Worm (Caenorhabditis elegans) whole organism, L3 larva: ENCODE data around the gene glb-22.

Experiments
- R02D3.7 ChIP-seq: fragments of 150-350 bp; optimal IDR thresholded peaks from 2 replicates; lab custom pipeline; 2014; ENCODE audit warnings: missing biosample characterization, missing genetic modification characterization
- aly-2 ChIP-seq: fragments of 150-350 bp; optimal IDR thresholded peaks from 2 replicates; lab custom pipeline; 2014; ENCODE audit warnings: missing biosample characterization, missing genetic modification characterization
- ama-1 ChIP-seq: fragments of 150-350 bp; optimal IDR thresholded peaks from 2 replicates; lab custom pipeline; 2018
- ceh-28 ChIP-seq: fragments of 150-350 bp; optimal IDR thresholded peaks from 2 replicates; lab custom pipeline; 2014; ENCODE audit warnings: missing biosample characterization, missing genetic modification reagents, missing genetic modification characterization
- ceh-82 ChIP-seq: fragments of 150-350 bp; optimal IDR thresholded peaks from 2 replicates; lab custom pipeline; 2014; ENCODE audit warnings: missing biosample characterization, missing genetic modification characterization
- egl-27 ChIP-seq: sonication (generic microtip); optimal IDR thresholded peaks from 4 replicates; lab custom pipeline; 2017; ENCODE audit warnings: missing biosample characterization, missing genetic modification reagents, missing genetic modification characterization
- egl-5 ChIP-seq: fragments of 150-350 bp; optimal IDR thresholded peaks from 2 replicates; lab custom pipeline; 2017; ENCODE audit warnings: missing biosample characterization, missing genetic modification reagents, missing genetic modification characterization, inconsistent platforms
- elt-1 ChIP-seq: fragments of 150-350 bp; optimal IDR thresholded peaks from 2 replicates; lab custom pipeline; 2014; ENCODE audit warnings: missing biosample characterization, missing genetic modification characterization
- elt-2 ChIP-seq: sonication (generic microtip); optimal IDR thresholded peaks from 2 replicates; lab custom pipeline; 2016; ENCODE audit warnings: missing genetic modification reagents, mild to moderate bottlenecking, missing genetic modification characterization, missing compliant biosample characterization
- eor-1 ChIP-seq, 2 experiments: fragments of 150-350 bp; optimal IDR thresholded peaks; 2 replicates each; lab custom pipeline; 2014 to 2018; ENCODE audit warnings: missing biosample characterization in 2 of 2, missing genetic modification characterization in 2 of 2
- fkh-10 ChIP-seq: sonication (generic microtip); optimal IDR thresholded peaks from 2 replicates; lab custom pipeline; 2017; ENCODE audit warnings: missing biosample characterization, missing genetic modification reagents, missing genetic modification characterization
- fkh-2 ChIP-seq: fragments of 150-350 bp; optimal IDR thresholded peaks from 2 replicates; lab custom pipeline; 2014; ENCODE audit warnings: missing biosample characterization, missing genetic modification reagents, missing genetic modification characterization
- hmg-11 ChIP-seq: sonication (generic microtip); optimal IDR thresholded peaks from 2 replicates; lab custom pipeline; 2016; ENCODE audit warnings: missing genetic modification characterization, missing compliant biosample characterization
- jun-1 ChIP-seq: fragments of 150-350 bp; optimal IDR thresholded peaks from 2 replicates; lab custom pipeline; 2014; ENCODE audit warnings: missing biosample characterization, missing genetic modification reagents, missing genetic modification characterization
- lin-15B ChIP-seq: fragments of 150-350 bp; optimal IDR thresholded peaks from 2 replicates; lab custom pipeline; 2014; ENCODE audit warnings: missing biosample characterization, missing genetic modification characterization
- lin-39 ChIP-seq: fragments of 150-350 bp; optimal IDR thresholded peaks from 2 replicates; lab custom pipeline; 2018; ENCODE audit warnings: missing biosample characterization, missing genetic modification reagents, missing genetic modification characterization
- lsy-12 ChIP-seq: sonication (generic microtip); optimal IDR thresholded peaks from 2 replicates; lab custom pipeline; 2016; ENCODE audit warnings: mild to moderate bottlenecking, missing genetic modification characterization, missing compliant biosample characterization
- nfya-1 ChIP-seq: sonication (generic microtip); optimal IDR thresholded peaks from 2 replicates; lab custom pipeline; 2017; ENCODE audit warnings: missing genetic modification characterization, mild to moderate bottlenecking, missing compliant biosample characterization, antibody characterized with exemption, moderate library complexity; ENCODE audit not compliant: insufficient read depth
- nhr-12 ChIP-seq: fragments of 150-350 bp; optimal IDR thresholded peaks from 2 replicates; lab custom pipeline; 2014; ENCODE audit warnings: missing biosample characterization, missing genetic modification characterization
- nhr-23 ChIP-seq: fragments of 150-350 bp; optimal IDR thresholded peaks from 2 replicates; lab custom pipeline; 2014; ENCODE audit warnings: missing biosample characterization, missing genetic modification reagents, missing genetic modification characterization
- nhr-237 ChIP-seq: fragments of 150-350 bp; optimal IDR thresholded peaks from 2 replicates; lab custom pipeline; 2014; ENCODE audit warnings: missing biosample characterization, missing genetic modification characterization
- nhr-25 ChIP-seq: sonication (generic microtip); optimal IDR thresholded peaks from 2 replicates; lab custom pipeline; 2017; ENCODE audit warnings: missing biosample characterization, missing genetic modification characterization
- nhr-28 ChIP-seq: fragments of 150-350 bp; optimal IDR thresholded peaks from 2 replicates; lab custom pipeline; 2014; ENCODE audit warnings: missing biosample characterization, missing genetic modification characterization
- nhr-43 ChIP-seq: sonication (generic microtip); optimal IDR thresholded peaks from 2 replicates; lab custom pipeline; 2016; ENCODE audit warnings: mild to moderate bottlenecking, missing genetic modification characterization, missing compliant biosample characterization; ENCODE audit not compliant: poor library complexity, severe bottlenecking
- nhr-76 ChIP-seq: fragments of 150-350 bp; sonication (generic microtip); optimal IDR thresholded peaks from 5 replicates; lab custom pipeline; 2014; ENCODE audit warnings: missing biosample characterization, missing genetic modification characterization
- nhr-77 ChIP-seq: fragments of 150-350 bp; optimal IDR thresholded peaks from 2 replicates; lab custom pipeline; 2014; ENCODE audit warnings: missing biosample characterization, missing genetic modification characterization
- pha-4 ChIP-seq: fragments of 150-350 bp; optimal IDR thresholded peaks from 2 replicates; lab custom pipeline; 2014; ENCODE audit warnings: missing biosample characterization, missing genetic modification reagents, missing genetic modification characterization
- sea-2 ChIP-seq: fragments of 150-350 bp; sonication (generic microtip); optimal IDR thresholded peaks from 4 replicates; lab custom pipeline; 2014; ENCODE audit warnings: missing biosample characterization, missing genetic modification reagents, missing genetic modification characterization
- skn-1 ChIP-seq: fragments of 150-350 bp; optimal IDR thresholded peaks from 2 replicates; lab custom pipeline; 2014; ENCODE audit warnings: missing biosample characterization, missing genetic modification characterization
- snpc-4 ChIP-seq: fragments of 150-350 bp; optimal IDR thresholded peaks from 2 replicates; lab custom pipeline; 2014; ENCODE audit warnings: missing biosample characterization, missing genetic modification characterization
- zag-1 ChIP-seq: fragments of 150-350 bp; optimal IDR thresholded peaks from 2 replicates; lab custom pipeline; 2014; ENCODE audit warnings: missing biosample characterization, missing genetic modification characterization
- ztf-11 ChIP-seq: fragments of 150-350 bp; optimal IDR thresholded peaks from 2 replicates; lab custom pipeline; 2014; ENCODE audit warnings: missing biosample characterization, missing genetic modification characterization

Gene glb-22

ce11 chrV:14642016-14642415 is 41.9 kb downstream of the glb-22 start:
- TF ChIP-seq egl-27, result no peak
- TF ChIP-seq jun-1 (tag; lab: Kevin White, UChicago), result no peak
- TF ChIP-seq nhr-77 (tag; lab: Kevin White, UChicago), result no peak
- no peak for TF ChIP-seq nhr-23
- TF ChIP-seq nhr-43 (tag; lab: Kevin White, UChicago), result no peak
- TF ChIP-seq ceh-28 (tag; lab: Kevin White, UChicago), result no peak
- no peak for TF ChIP-seq aly-2 (tag; lab: Kevin White, UChicago)

- TF ChIP-seq ama-1 (lab: Kevin White, UChicago), result no peak
- no peak for TF ChIP-seq egl-5 (tag; lab: Kevin White, UChicago)
- no peak for TF ChIP-seq nhr-77 (tag; lab: Kevin White, UChicago)
- peak; percentile 31 for TF ChIP-seq lin-15B (tag; lab: Kevin White, UChicago)
- no peak for TF ChIP-seq nhr-237 (tag; lab: Kevin White, UChicago)
- TF ChIP-seq lsy-12 (tag; lab: Kevin White, UChicago), result no peak
- TF ChIP-seq zag-1 (tag; lab: Kevin White, UChicago), result no peak
- TF ChIP-seq nhr-76, result no peak
- TF ChIP-seq nhr-25 (tag; lab: Kevin White, UChicago), result no peak
- no peak for TF ChIP-seq lin-39 (tag; lab: Kevin White, UChicago)
- no peak for TF ChIP-seq R02D3.7 (tag; lab: Kevin White, UChicago)
- peak; percentile 30 for TF ChIP-seq pha-4 (tag; lab: Kevin White, UChicago)
- no peak for TF ChIP-seq elt-1 (tag; lab: Kevin White, UChicago)
- peak; percentile 9 for TF ChIP-seq nfya-1 (tag; lab: Kevin White, UChicago)
- TF ChIP-seq ztf-11 (tag; lab: Kevin White, UChicago), result no peak
- TF ChIP-seq hmg-11 (tag; lab: Kevin White, UChicago), result peak; percentile 39
- TF ChIP-seq fkh-2 (tag; lab: Kevin White, UChicago), result no peak
- no peak for TF ChIP-seq jun-1 (tag; lab: Kevin White, UChicago)
- TF ChIP-seq nhr-28 (tag; lab: Kevin White, UChicago), result no peak
- TF ChIP-seq ceh-28 (tag; lab: Kevin White, UChicago), result no peak
- peak; percentile 5 for TF ChIP-seq nhr-23
Measured at ce11 chrV:14645817-14646789, 46.0 kb downstream of the glb-22 start, which contains the start of the genes rfc-1 and pmp-3. rfc-1 (minus strand) TSS chrV:14645979. pmp-3 (plus strand) TSS chrV:14646739.

ce11 chrV:14648825-14649224 is 48.8 kb downstream of the glb-22 start:
- TF ChIP-seq lin-15B (tag; lab: Kevin White, UChicago) (no peak), nhr-12 (no peak), fkh-10 (GFP tag; lab: Kevin White, UChicago) (peak; percentile 80)
- TF ChIP-seq, all 47 proteins: peak for 1

- TF ChIP-seq egl-5 (tag; lab: Kevin White, UChicago) (peak; percentile 39), skn-1 (tag; lab: Kevin White, UChicago) (peak; percentile 17), ceh-82 (tag; lab: Kevin White, UChicago) (no peak), fkh-10 (GFP tag; lab: Kevin White, UChicago) (peak; percentile 12), nfya-1 (tag; lab: Kevin White, UChicago) (peak; percentile 6)
Measured at ce11 chrV:14649929-14650328, 49.9 kb downstream of the glb-22 start.

ce11 chrV:14650631-14651030 is 50.6 kb downstream of the glb-22 start:
- TF ChIP-seq lsy-12 (tag; lab: Kevin White, UChicago) (no peak), elt-2 (tag; lab: Kevin White, UChicago) (no peak), lin-39 (tag; lab: Kevin White, UChicago) (no peak), sea-2 (GFP tag; lab: Kevin White, UChicago) (no peak), nhr-23 (no peak), eor-1 (tag; optimal IDR thresholded peaks at IDR 0.05; lab: Kevin White, UChicago) (no peak), nhr-77 (tag; lab: Kevin White, UChicago) (no peak), snpc-4 (tag; lab: Kevin White, UChicago) (no peak), ceh-82 (tag; lab: Kevin White, UChicago) (no peak)
